Worm (Caenorhabditis elegans): Measurements from ENCODE around the gene sws-1.

The sws-1 gene

DNA sequence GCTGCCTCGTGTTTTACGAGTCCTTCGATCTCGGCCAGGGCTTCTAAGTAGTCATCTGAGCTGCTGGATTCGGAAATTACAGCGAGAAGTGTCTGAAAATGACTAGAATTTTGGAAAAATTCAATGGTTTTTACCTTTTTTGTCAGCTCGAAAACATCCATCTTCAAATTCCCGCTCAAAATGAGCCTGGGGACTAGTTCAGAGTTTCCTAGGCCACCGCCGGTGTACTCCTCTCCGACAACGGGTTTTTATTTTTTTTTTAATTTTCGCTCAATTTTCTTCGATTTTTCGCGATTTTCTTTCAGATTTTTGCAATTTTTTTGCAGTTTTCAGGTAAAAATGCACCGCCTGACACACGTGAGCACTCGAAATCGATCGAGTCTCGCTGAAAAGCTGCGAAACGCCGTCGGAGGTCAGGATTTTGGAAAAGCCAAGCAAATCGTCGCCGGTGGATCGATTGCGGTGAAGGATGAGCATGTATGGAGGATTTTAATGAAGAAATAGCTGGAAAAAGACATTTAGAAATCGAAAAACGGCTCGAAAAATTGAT is at the start of gene sws-1, which contains the start of gene mrps-35 (continued):
- TF ChIP-seq lsy-2 (tag; optimal IDR thresholded peaks at IDR 0.05) (peak; percentile 72 to 74), aly-2 (tag; optimal IDR thresholded peaks at IDR 0.05) (peak; percentile 0), lin-39 (tag; optimal IDR thresholded peaks at IDR 0.05) (peak; percentile 26), fos-1 (tag; optimal IDR thresholded peaks at IDR 0.05) (peak; percentile 35), pag-3 (tag; optimal IDR thresholded peaks at IDR 0.05; ENCODE audit: borderline replicate concordance, insufficient read depth) (no peak), alr-1 (tag; optimal IDR thresholded peaks at IDR 0.05; ENCODE audit: borderline replicate concordance) (no peak), nhr-28 (tag; optimal IDR thresholded peaks at IDR 0.05) (no peak), C04F5.9 (tag; optimal IDR thresholded peaks at IDR 0.05) (peak; percentile 78), dsc-1 (tag; optimal IDR thresholded peaks at IDR 0.05) (peak; percentile 92), elt-3 (tag; optimal IDR thresholded peaks at IDR 0.05) (peak in 1 of 6 experiments; percentile 24), dpl-1 (GFP tag; optimal IDR thresholded peaks at IDR 0.05) (peak; percentile 92 to 94 (median 93)), ets-5 (GFP tag; IDR thresholded peaks at IDR 0.05) (no peak), unc-98 (GFP tag; IDR thresholded peaks at IDR 0.05) (peak; percentile 89), nhr-19 (GFP tag; conservative IDR thresholded peaks at IDR 0.05) (peak; percentile 92), nhr-11 (tag; optimal IDR thresholded peaks at IDR 0.05) (no peak), nhr-84 (tag; optimal IDR thresholded peaks at IDR 0.05) (no peak), pax-3 (tag; optimal IDR thresholded peaks at IDR 0.05) (peak; percentile 92), isw-1 (GFP tag; IDR thresholded peaks at IDR 0.05) (peak; percentile 61), snpc-4 (tag; optimal IDR thresholded peaks at IDR 0.05) (peak; percentile 60), ceh-88 (GFP tag; IDR thresholded peaks at IDR 0.05) (no peak), nhr-237 (tag; optimal IDR thresholded peaks at IDR 0.05) (no peak), tlp-1 (tag; optimal IDR thresholded peaks at IDR 0.05) (no peak), lin-35 (GFP tag; optimal IDR thresholded peaks at IDR 0.05) (peak; percentile 91 to 94), swsn-7 (tag; optimal IDR thresholded peaks at IDR 0.05) (peak; percentile 83), egl-27 (tag; optimal IDR thresholded peaks at IDR 0.05) (no peak), C16A3.4 (tag; optimal IDR thresholded peaks at IDR 0.05) (no peak), nhr-76 (tag; optimal IDR thresholded peaks at IDR 0.05) (no peak), mef-2 (tag; optimal IDR thresholded peaks at IDR 0.05) (no peak), lir-3 (tag; optimal IDR thresholded peaks at IDR 0.05; ENCODE audit: poor library complexity) (peak; percentile 94), ama-1 (optimal IDR thresholded peaks at IDR 0.05) (no peak), nhr-20 (tag; optimal IDR thresholded peaks at IDR 0.05) (peak; percentile 79), ztf-4 (tag; optimal IDR thresholded peaks at IDR 0.05) (no peak)

DNA sequence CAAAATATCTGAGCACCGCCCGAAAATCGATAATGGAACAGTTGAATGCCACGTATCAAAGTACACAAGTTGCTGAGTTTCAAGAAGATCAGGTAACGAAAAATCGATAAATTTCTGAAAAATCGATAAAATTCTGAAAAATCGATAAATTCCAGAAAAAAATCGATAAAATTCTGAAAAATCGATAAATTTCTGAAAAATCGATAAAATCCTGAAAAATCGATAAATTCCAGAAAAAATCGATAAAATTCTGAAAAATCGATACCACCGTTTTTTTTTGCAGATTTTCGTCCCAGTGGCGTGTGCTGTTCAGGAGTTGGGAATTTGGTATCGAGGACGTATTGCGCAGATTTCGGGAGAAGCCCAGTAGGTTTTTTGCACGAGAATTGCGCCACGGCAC is 46.1 kb upstream of the sws-1 start:
- no peak for TF ChIP-seq lsy-2 (tag; optimal IDR thresholded peaks at IDR 0.05)
- TF ChIP-seq xbp-1 (tag; optimal IDR thresholded peaks at IDR 0.05): no peak
- no peak for TF ChIP-seq rnt-1 (tag; optimal IDR thresholded peaks at IDR 0.05)
- TF ChIP-seq isw-1 (GFP tag; IDR thresholded peaks at IDR 0.05): no peak
- TF ChIP-seq jun-1 (tag; optimal IDR thresholded peaks at IDR 0.05): no peak
- TF ChIP-seq fkh-10 (GFP tag; optimal IDR thresholded peaks at IDR 0.05): no peak
- no peak for TF ChIP-seq hlh-17 (GFP tag; optimal IDR thresholded peaks at IDR 0.05; ENCODE audit: borderline replicate concordance)
- TF ChIP-seq lin-39 (tag; optimal IDR thresholded peaks at IDR 0.05): no peak
- no peak for TF ChIP-seq nhr-19 (GFP tag; conservative IDR thresholded peaks at IDR 0.05)
- no peak for TF ChIP-seq lin-14 (GFP tag; optimal IDR thresholded peaks at IDR 0.05)

DNA sequence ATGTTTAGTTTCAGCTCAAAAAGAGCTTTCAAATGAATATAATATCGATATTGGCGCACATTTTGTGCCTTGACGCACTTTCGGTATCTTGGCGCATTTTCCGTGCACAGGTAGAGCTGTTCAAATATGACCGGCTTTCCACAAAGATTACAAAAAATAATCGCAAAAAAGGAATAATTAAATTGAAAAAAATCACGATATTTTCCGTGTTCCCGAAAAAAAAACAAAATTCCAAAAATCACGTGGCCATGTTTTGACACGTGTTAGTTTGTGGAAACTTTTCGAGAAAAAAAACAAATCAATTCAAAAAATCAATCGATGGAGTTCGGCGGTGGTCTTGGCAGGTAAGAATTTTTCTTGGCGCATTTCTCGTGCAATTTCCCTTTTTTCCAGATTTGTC is 44.9 kb upstream of the sws-1 start, which contains the start of gene Y39B6A.25:
Y39B6A.25 (plus strand) TSS at position 301 of the 400 bp plus-strand sequence.
- TF ChIP-seq efl-1 (optimal IDR thresholded peaks at IDR 0.05) (no peak), efl-1 (GFP tag; optimal IDR thresholded peaks at IDR 0.05 in 1 of 2) (peak in 1 of 2 experiments; percentile 78), mef-2 (tag; optimal IDR thresholded peaks at IDR 0.05) (no peak), jun-1 (tag; optimal IDR thresholded peaks at IDR 0.05) (no peak), vab-15 (tag; optimal IDR thresholded peaks at IDR 0.05) (no peak), fkh-4 (tag; optimal IDR thresholded peaks at IDR 0.05; ENCODE audit: borderline replicate concordance) (no peak), egl-13 (tag; optimal IDR thresholded peaks at IDR 0.05) (no peak)

Measured in whole organism, L1 larva.